Worm (Caenorhabditis elegans) whole organism, L3 larva: ENCODE results near the gene srw-113.
"Not testable (repeated sequence)": the region's sequence is repeated elsewhere in the genome, so short reads cannot be mapped to it uniquely, and the experiment has no call there.

Experiments used
- aly-2 ChIP-seq: fragments of 150-350 bp; optimal IDR thresholded peaks from 2 replicates; lab custom pipeline; 2014; ENCODE audit warnings: missing biosample characterization, missing genetic modification characterization
- ceh-16 ChIP-seq: sonication (generic microtip); optimal IDR thresholded peaks from 2 replicates; lab custom pipeline; 2017; ENCODE audit warnings: missing biosample characterization, missing genetic modification characterization
- pha-4 ChIP-seq: fragments of 150-350 bp; optimal IDR thresholded peaks from 2 replicates; lab custom pipeline; 2014; ENCODE audit warnings: missing biosample characterization, missing genetic modification reagents, missing genetic modification characterization

DNA sequence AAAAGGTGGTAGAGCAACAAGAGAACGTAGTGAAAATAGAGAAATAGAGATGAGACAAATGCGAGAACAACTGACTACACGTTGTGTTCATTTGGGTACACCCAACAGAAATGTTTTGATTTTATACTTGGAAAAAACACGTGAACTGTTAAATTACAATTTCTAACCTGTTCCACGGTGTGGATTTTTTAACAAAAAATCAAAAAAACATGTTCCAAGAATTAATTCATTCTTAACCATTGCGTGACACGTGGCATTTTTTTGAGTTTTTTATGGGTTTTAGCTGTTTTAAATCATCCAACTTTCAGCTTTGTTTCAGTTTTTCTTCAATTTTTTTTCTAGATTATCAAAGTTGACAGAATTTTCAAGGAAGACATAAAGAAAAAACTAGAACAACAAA, 28.5 kb downstream of the srw-113 start, which contains the start of gene ech-1.1:
- TF ChIP-seq aly-2 (tag; lab: Kevin White, UChicago); ceh-16; pha-4 (tag; lab: Kevin White, UChicago): not testable (repeated sequence)
